Fruit fly (Drosophila melanogaster): Measurements from ENCODE around the gene FoxK.

Gene FoxK

dm6 chr3L:11093046-11093520, 27.5 kb downstream of the FoxK start, which contains the start of gene JIL-1 (continued):
- TF ChIP-seq Hsf (GFP tag; optimal IDR thresholded peaks at IDR 0.05) (peak; percentile 50), seq (GFP tag; IDR thresholded peaks at IDR 0.05) (no peak), CG7271 (tag; optimal IDR thresholded peaks at IDR 0.05) (no peak), CG12391 (tag; optimal IDR thresholded peaks at IDR 0.05) (peak; percentile 71), rib (GFP tag; IDR thresholded peaks at IDR 0.05) (peak; percentile 50), CG10979 (tag; optimal IDR thresholded peaks at IDR 0.05) (peak; percentile 34), jing (GFP tag; optimal IDR thresholded peaks at IDR 0.05) (no peak), CG31441 (GFP tag; IDR thresholded peaks at IDR 0.05) (peak; percentile 47), CG31224 (GFP tag; IDR thresholded peaks at IDR 0.05) (peak; percentile 65), lilli (GFP tag; optimal IDR thresholded peaks at IDR 0.05) (peak; percentile 76), ro (GFP tag; IDR thresholded peaks at IDR 0.05) (no peak), CG18011 (GFP tag; optimal IDR thresholded peaks at IDR 0.05) (peak; percentile 39), pum (GFP tag; optimal IDR thresholded peaks at IDR 0.05) (peak; percentile 1), Abd-B (GFP tag; optimal IDR thresholded peaks at IDR 0.05) (peak; percentile 26), CG12744 (GFP tag; optimal IDR thresholded peaks at IDR 0.05) (no peak), CG17385 (GFP tag; optimal IDR thresholded peaks at IDR 0.05) (peak; percentile 44), CG18619 (GFP tag; optimal IDR thresholded peaks at IDR 0.05) (peak; percentile 41), CG13424 (tag; optimal IDR thresholded peaks at IDR 0.05) (peak; percentile 35), Dp (GFP tag; optimal IDR thresholded peaks at IDR 0.05) (peak; percentile 22), D (optimal IDR thresholded peaks at IDR 0.05) (no peak), D (GFP tag; optimal IDR thresholded peaks at IDR 0.05) (peak; percentile 1), pfk (GFP tag; optimal IDR thresholded peaks at IDR 0.05) (no peak), chn (GFP tag; optimal IDR thresholded peaks at IDR 0.05) (peak; percentile 50), CG13775 (GFP tag; optimal IDR thresholded peaks at IDR 0.05) (peak; percentile 37), repo (GFP tag; optimal IDR thresholded peaks at IDR 0.05) (peak; percentile 19), exex (tag; optimal IDR thresholded peaks at IDR 0.05) (no peak), Ets97D (GFP tag; optimal IDR thresholded peaks at IDR 0.05) (peak; percentile 54), nom (GFP tag; optimal IDR thresholded peaks at IDR 0.05) (no peak), Sry-β (GFP tag; optimal IDR thresholded peaks at IDR 0.05) (peak; percentile 4), NFAT (GFP tag; IDR thresholded peaks at IDR 0.05) (peak; percentile 92), CG42726 (GFP tag; IDR thresholded peaks at IDR 0.05; ENCODE audit: partially characterized antibody) (peak; percentile 87), yki (optimal IDR thresholded peaks at IDR 0.05) (no peak), Hey (tag; optimal IDR thresholded peaks at IDR 0.05) (no peak), CG3726 (GFP tag; IDR thresholded peaks at IDR 0.05) (no peak; the same call in 2 of the 3 replicates), Atf-2 (GFP tag; optimal IDR thresholded peaks at IDR 0.05) (no peak), gem (tag; optimal IDR thresholded peaks at IDR 0.05) (peak; percentile 59), pros (GFP tag; optimal IDR thresholded peaks at IDR 0.05) (no peak), emc (GFP tag; optimal IDR thresholded peaks at IDR 0.05) (peak; percentile 8), bab2 (GFP tag; optimal IDR thresholded peaks at IDR 0.05) (peak; percentile 48), CG1024 (GFP tag; IDR thresholded peaks at IDR 0.05) (no peak; the same call in 1 of the 2 replicates), Jarid2 (GFP tag; optimal IDR thresholded peaks at IDR 0.05) (peak; percentile 27), CG34422 (GFP tag; IDR thresholded peaks at IDR 0.05) (peak; percentile 81), al (GFP tag; IDR thresholded peaks at IDR 0.05) (peak; percentile 72), Dref (GFP tag; IDR thresholded peaks at IDR 0.05) (peak; percentile 84), CG13287 (GFP tag; IDR thresholded peaks at IDR 0.05; ENCODE audit: partially characterized antibody) (peak; percentile 88), usp (GFP tag; optimal IDR thresholded peaks at IDR 0.05) (no peak), ci (GFP tag; IDR thresholded peaks at IDR 0.05) (peak; percentile 78), CG9437 (GFP tag; optimal IDR thresholded peaks at IDR 0.05) (peak; percentile 30), gt (GFP tag; IDR thresholded peaks at IDR 0.05) (no peak), Trl (optimal IDR thresholded peaks at IDR 0.05) (no peak), Trl (GFP tag; optimal IDR thresholded peaks at IDR 0.05) (no peak), Hr78 (GFP tag; optimal IDR thresholded peaks at IDR 0.05) (no peak)
